Worm (Caenorhabditis elegans): ENCODE measurements around the gene rmd-1.

Gene rmd-1

DNA sequence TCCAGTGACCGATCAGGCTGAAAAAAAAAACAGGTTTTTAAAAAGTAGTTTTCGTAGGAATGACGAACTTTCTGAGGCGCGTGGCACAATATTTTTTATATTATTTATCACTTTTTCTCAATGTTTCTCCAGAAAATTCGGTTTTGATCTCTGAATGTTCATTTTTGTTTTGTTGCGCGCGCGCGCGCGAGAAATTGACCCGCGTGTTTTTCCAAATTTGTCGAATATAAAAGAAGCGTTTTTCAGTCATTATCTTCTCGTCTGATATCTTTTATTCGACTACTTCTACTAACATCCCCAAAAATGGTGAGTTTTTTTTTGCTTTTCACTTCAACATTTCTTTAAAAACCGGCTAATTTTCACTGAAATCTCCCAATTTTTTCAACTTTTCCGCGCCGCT is at the start of gene rmd-1:
Gene rmd-1 (plus strand): TSS at position 247 of the 400 bp plus-strand sequence.
- TF ChIP-seq sem-2 (GFP tag; optimal IDR thresholded peaks at IDR 0.05) (no peak), lin-32 (GFP tag; optimal IDR thresholded peaks at IDR 0.05) (no peak), drap-1 (GFP tag; optimal IDR thresholded peaks at IDR 0.05) (no peak), lsy-2 (tag; optimal IDR thresholded peaks at IDR 0.05) (no peak), ham-2 (GFP tag; optimal IDR thresholded peaks at IDR 0.05) (no peak), mep-1 (tag; optimal IDR thresholded peaks at IDR 0.05) (no peak), blmp-1 (tag; optimal IDR thresholded peaks at IDR 0.05) (no peak), M03D4.4 (tag; optimal IDR thresholded peaks at IDR 0.05) (no peak), unc-62 (GFP tag; optimal IDR thresholded peaks at IDR 0.05) (no peak), snpc-4 (tag; optimal IDR thresholded peaks at IDR 0.05) (no peak), nhr-28 (tag; optimal IDR thresholded peaks at IDR 0.05) (no peak)

DNA sequence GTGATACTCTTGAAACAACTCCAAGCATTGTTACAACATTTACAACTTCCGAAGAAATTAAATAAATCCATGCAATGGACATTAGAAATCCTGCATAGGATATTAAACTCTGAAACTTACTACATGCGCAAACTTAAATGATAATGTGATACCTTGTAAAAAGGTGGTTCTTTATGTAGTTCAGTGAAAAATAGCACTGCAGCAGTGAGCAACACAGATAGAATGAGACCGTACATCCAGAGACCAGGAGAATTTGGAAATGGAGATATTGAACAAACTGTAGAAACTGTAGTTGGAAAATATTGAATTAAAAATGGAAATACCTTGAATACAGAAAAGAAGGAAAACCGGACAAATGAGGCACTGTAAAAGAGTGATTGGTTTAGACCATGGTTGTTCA is 47.7 kb upstream of the rmd-1 start:
- TF ChIP-seq hlh-1 (tag; optimal IDR thresholded peaks at IDR 0.05) (no peak), nhr-76 (tag; optimal IDR thresholded peaks at IDR 0.05) (no peak), elt-1 (tag; optimal IDR thresholded peaks at IDR 0.05; ENCODE audit: borderline replicate concordance, insufficient read depth) (no peak), sem-2 (GFP tag; optimal IDR thresholded peaks at IDR 0.05) (no peak), mep-1 (tag; optimal IDR thresholded peaks at IDR 0.05) (no peak), pha-4 (tag; optimal IDR thresholded peaks at IDR 0.05) (no peak), lsy-2 (tag; optimal IDR thresholded peaks at IDR 0.05) (no peak), blmp-1 (tag; optimal IDR thresholded peaks at IDR 0.05) (no peak), ztf-11 (tag; optimal IDR thresholded peaks at IDR 0.05) (no peak)

DNA sequence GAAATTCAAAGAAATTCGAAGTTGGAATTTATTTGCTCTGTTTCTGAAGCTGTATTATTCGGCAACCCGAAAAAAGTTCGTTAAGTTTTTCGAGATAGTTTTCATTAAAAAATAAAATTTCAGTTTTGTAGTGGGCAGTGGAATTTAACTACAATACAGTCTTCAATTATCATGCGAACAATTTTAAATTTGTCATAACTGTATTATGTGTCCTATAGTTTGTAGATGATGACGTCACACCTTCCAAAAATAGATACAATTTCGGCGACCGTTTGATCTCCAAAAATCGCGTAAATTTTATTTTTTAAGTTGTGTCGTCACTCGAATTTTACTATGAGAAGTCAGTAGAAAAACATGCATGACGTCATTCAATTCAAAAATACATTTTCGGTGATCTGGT is 45.7 kb upstream of the rmd-1 start:
- TF ChIP-seq lin-32 (GFP tag; optimal IDR thresholded peaks at IDR 0.05) (no peak), ceh-43 (GFP tag; optimal IDR thresholded peaks at IDR 0.05) (no peak), mep-1 (tag; optimal IDR thresholded peaks at IDR 0.05) (no peak), zip-8 (tag; optimal IDR thresholded peaks at IDR 0.05) (peak; percentile 81), nhr-12 (tag; optimal IDR thresholded peaks at IDR 0.05) (no peak), ham-2 (GFP tag; optimal IDR thresholded peaks at IDR 0.05) (no peak), snpc-4 (tag; optimal IDR thresholded peaks at IDR 0.05) (no peak)

DNA sequence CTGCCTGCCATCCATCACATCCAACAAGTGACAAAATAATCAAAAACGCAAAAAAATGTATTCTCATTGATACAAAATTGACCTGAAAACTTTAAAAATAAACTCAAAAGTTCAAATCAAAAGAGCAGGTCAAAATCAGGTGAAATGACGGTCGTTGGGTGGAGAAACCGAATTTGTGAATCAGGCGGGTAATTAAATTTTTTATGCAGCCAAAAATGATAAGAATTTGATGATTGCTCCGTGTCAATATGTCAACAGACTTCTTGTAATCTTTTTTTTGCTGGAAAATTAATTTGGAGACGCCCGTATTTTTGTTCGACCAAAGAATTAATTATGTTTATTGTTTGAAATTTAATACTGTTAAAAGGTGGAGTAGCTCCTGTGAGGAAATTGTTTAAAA is 45.0 kb upstream of the rmd-1 start, which contains the start of gene ncx-6:
Gene ncx-6 (minus strand): TSS at position 88 of the 400 bp plus-strand sequence.
- TF ChIP-seq elt-3 (tag; optimal IDR thresholded peaks at IDR 0.05) (no peak), nhr-12 (tag; optimal IDR thresholded peaks at IDR 0.05) (no peak), nhr-76 (tag; optimal IDR thresholded peaks at IDR 0.05) (no peak), tbx-8 (GFP tag; optimal IDR thresholded peaks at IDR 0.05) (no peak), drap-1 (GFP tag; optimal IDR thresholded peaks at IDR 0.05) (no peak), sem-2 (GFP tag; optimal IDR thresholded peaks at IDR 0.05) (no peak), ceh-43 (GFP tag; optimal IDR thresholded peaks at IDR 0.05) (no peak), ham-2 (GFP tag; optimal IDR thresholded peaks at IDR 0.05) (no peak), blmp-1 (tag; optimal IDR thresholded peaks at IDR 0.05) (no peak), ztf-11 (tag; optimal IDR thresholded peaks at IDR 0.05) (no peak), unc-39 (tag; optimal IDR thresholded peaks at IDR 0.05) (no peak), snpc-4 (tag; optimal IDR thresholded peaks at IDR 0.05) (no peak), mep-1 (tag; optimal IDR thresholded peaks at IDR 0.05) (no peak)

DNA sequence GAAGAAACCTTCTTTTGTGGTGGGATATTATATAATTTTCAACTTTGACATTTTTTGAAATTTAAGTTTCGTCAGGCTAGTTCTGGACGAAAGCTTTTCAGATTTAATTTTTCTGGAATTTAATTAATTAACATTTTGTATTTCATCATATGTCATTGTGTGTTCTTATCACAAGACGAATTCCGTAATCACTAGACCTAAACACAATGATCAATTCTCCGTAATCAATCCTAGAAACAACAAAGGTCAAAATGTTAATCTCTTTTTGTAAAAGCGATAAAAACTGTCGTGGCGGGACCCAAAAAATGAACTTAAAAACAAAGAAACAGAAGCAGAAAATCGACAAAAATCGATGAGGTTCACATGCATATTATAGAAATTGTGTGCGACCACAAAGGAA is 44.2 kb upstream of the rmd-1 start:
- TF ChIP-seq unc-120 (tag; optimal IDR thresholded peaks at IDR 0.05; ENCODE audit: poor library complexity, severe bottlenecking) = no peak
- no peak for TF ChIP-seq bed-3 (GFP tag; optimal IDR thresholded peaks at IDR 0.05)
- no peak for TF ChIP-seq nhr-28 (tag; optimal IDR thresholded peaks at IDR 0.05)
- TF ChIP-seq drap-1 (GFP tag; optimal IDR thresholded peaks at IDR 0.05) = no peak
- TF ChIP-seq snpc-4 (tag; optimal IDR thresholded peaks at IDR 0.05) = no peak
- no peak for TF ChIP-seq ces-1 (GFP tag; optimal IDR thresholded peaks at IDR 0.05)
- no peak for TF ChIP-seq mls-2 (tag; optimal IDR thresholded peaks at IDR 0.05)
- TF ChIP-seq sptf-1 (tag; optimal IDR thresholded peaks at IDR 0.05) = no peak
- no peak for TF ChIP-seq nhr-2 (tag; optimal IDR thresholded peaks at IDR 0.05)
- TF ChIP-seq ham-2 (GFP tag; optimal IDR thresholded peaks at IDR 0.05) = no peak
- no peak for TF ChIP-seq nhr-237 (tag; optimal IDR thresholded peaks at IDR 0.05)
- TF ChIP-seq nhr-12 (tag; optimal IDR thresholded peaks at IDR 0.05) = no peak
- no peak for TF ChIP-seq M03D4.4 (tag; optimal IDR thresholded peaks at IDR 0.05)
- TF ChIP-seq elt-3 (tag; optimal IDR thresholded peaks at IDR 0.05) = no peak
- no peak for TF ChIP-seq flh-1 (GFP tag; optimal IDR thresholded peaks at IDR 0.05)
- no peak for TF ChIP-seq hlh-1 (tag; optimal IDR thresholded peaks at IDR 0.05)
- no peak for TF ChIP-seq lsy-2 (tag; optimal IDR thresholded peaks at IDR 0.05)
- TF ChIP-seq pha-4 (tag; optimal IDR thresholded peaks at IDR 0.05) = no peak
- no peak for TF ChIP-seq cnd-1 (tag; optimal IDR thresholded peaks at IDR 0.05)
